Worm (Caenorhabditis elegans) whole organism, late embryonic: Measurements from ENCODE around the gene srsx-22.

Source experiments
- C08G9.2 ChIP-seq: sonication (generic microtip); optimal IDR thresholded peaks from 2 replicates; lab custom pipeline; 2016; ENCODE audit warnings: mild to moderate bottlenecking, missing genetic modification characterization, moderate library complexity, missing compliant biosample characterization
- F13H6.1 ChIP-seq: sonication (generic microtip); optimal IDR thresholded peaks from 2 replicates; lab custom pipeline; 2016; ENCODE audit warnings: missing genetic modification characterization, missing compliant biosample characterization
- Y22D7AL.16 ChIP-seq: sonication (generic microtip); optimal IDR thresholded peaks from 2 replicates; lab custom pipeline; 2016; ENCODE audit warnings: missing genetic modification characterization, missing compliant biosample characterization
- ahr-1 ChIP-seq: sonication (generic microtip); optimal IDR thresholded peaks from 2 replicates; lab custom pipeline; 2016; ENCODE audit warnings: missing genetic modification characterization, missing compliant biosample characterization
- ceh-19 ChIP-seq: fragments of 200-800 bp; sonication (Bioruptor generic); optimal IDR thresholded peaks from 2 replicates; lab custom pipeline; 2018; ENCODE audit warnings: mild to moderate bottlenecking, missing genetic modification characterization, missing compliant biosample characterization
- ceh-2 ChIP-seq: sonication (generic microtip); optimal IDR thresholded peaks from 2 replicates; lab custom pipeline; 2016; ENCODE audit warnings: missing genotype, missing genetic modification characterization, missing compliant biosample characterization
- ceh-31 ChIP-seq: sonication (generic microtip); optimal IDR thresholded peaks from 2 replicates; lab custom pipeline; 2016; ENCODE audit warnings: missing genetic modification characterization, missing compliant biosample characterization
- ceh-48 ChIP-seq: sonication (generic microtip); optimal IDR thresholded peaks from 2 replicates; lab custom pipeline; 2016; ENCODE audit warnings: missing genetic modification characterization, inconsistent platforms, missing compliant biosample characterization
- ceh-9 ChIP-seq: sonication (generic microtip); optimal IDR thresholded peaks from 2 replicates; lab custom pipeline; 2016; ENCODE audit warnings: mild to moderate bottlenecking, missing genetic modification characterization, inconsistent platforms, missing compliant biosample characterization
- che-1 ChIP-seq: sonication (generic microtip); optimal IDR thresholded peaks from 2 replicates; lab custom pipeline; 2016; ENCODE audit warnings: mild to moderate bottlenecking, missing genetic modification characterization, missing compliant biosample characterization
- dve-1 ChIP-seq: sonication (generic microtip); optimal IDR thresholded peaks from 2 replicates; lab custom pipeline; 2017; ENCODE audit warnings: antibody characterized with exemption, mild to moderate bottlenecking, missing genetic modification characterization, missing compliant biosample characterization
- elt-4 ChIP-seq: sonication (generic microtip); optimal IDR thresholded peaks from 2 replicates; lab custom pipeline; 2016; ENCODE audit warnings: missing genetic modification characterization, missing compliant biosample characterization
- gmeb-2 ChIP-seq: sonication (generic microtip); optimal IDR thresholded peaks from 2 replicates; lab custom pipeline; 2016; ENCODE audit warnings: missing genetic modification characterization, inconsistent platforms, missing compliant biosample characterization
- hlh-13 ChIP-seq: fragments of 200-800 bp; sonication (Bioruptor generic); optimal IDR thresholded peaks from 2 replicates; lab custom pipeline; 2018; ENCODE audit warnings: mild to moderate bottlenecking, missing genetic modification characterization, missing compliant biosample characterization
- hlh-30 ChIP-seq: sonication (generic microtip); optimal IDR thresholded peaks from 2 replicates; lab custom pipeline; 2017; ENCODE audit warnings: antibody characterized with exemption, missing genetic modification characterization, missing compliant biosample characterization; ENCODE audit not compliant: insufficient read depth
- hlh-6 ChIP-seq: sonication (generic microtip); optimal IDR thresholded peaks from 2 replicates; lab custom pipeline; 2016; ENCODE audit warnings: missing genotype, missing genetic modification characterization, missing compliant biosample characterization
- hlh-8 ChIP-seq: sonication (generic microtip); optimal IDR thresholded peaks from 2 replicates; lab custom pipeline; 2016; ENCODE audit warnings: missing genotype, missing genetic modification characterization, missing compliant biosample characterization
- lin-11 ChIP-seq: fragments of 200-800 bp; sonication (Bioruptor generic); optimal IDR thresholded peaks from 2 replicates; lab custom pipeline; 2018; ENCODE audit warnings: mild to moderate bottlenecking, missing genetic modification characterization, missing compliant biosample characterization
- mec-3 ChIP-seq: sonication (generic microtip); optimal IDR thresholded peaks from 2 replicates; lab custom pipeline; 2016; ENCODE audit warnings: borderline replicate concordance, missing genetic modification characterization, missing compliant biosample characterization
- nfya-1 ChIP-seq: sonication (generic microtip); optimal IDR thresholded peaks from 2 replicates; lab custom pipeline; 2017; ENCODE audit warnings: missing genetic modification characterization, mild to moderate bottlenecking, missing compliant biosample characterization, antibody characterized with exemption, moderate library complexity
- nhr-11 ChIP-seq: fragments of 150-350 bp; optimal IDR thresholded peaks from 2 replicates; lab custom pipeline; 2014; ENCODE audit warnings: missing biosample characterization, missing genetic modification characterization
- nhr-232 ChIP-seq: sonication (generic microtip); optimal IDR thresholded peaks from 2 replicates; lab custom pipeline; 2016; ENCODE audit warnings: missing genetic modification characterization, missing compliant biosample characterization
- odd-2 ChIP-seq: sonication (generic microtip); optimal IDR thresholded peaks from 2 replicates; lab custom pipeline; 2017; ENCODE audit warnings: antibody characterized with exemption, mild to moderate bottlenecking, missing genetic modification characterization, missing compliant biosample characterization
- pax-1 ChIP-seq: fragments of 150-350 bp; optimal IDR thresholded peaks from 2 replicates; lab custom pipeline; 2014; ENCODE audit warnings: missing biosample characterization, missing genetic modification characterization
- pros-1 ChIP-seq: fragments of 150-350 bp; optimal IDR thresholded peaks from 2 replicates; lab custom pipeline; 2014; ENCODE audit warnings: missing biosample characterization, missing genetic modification reagents, missing genetic modification characterization
- rnt-1 ChIP-seq: sonication (generic microtip); optimal IDR thresholded peaks from 2 replicates; lab custom pipeline; 2016; ENCODE audit warnings: missing genetic modification characterization, missing compliant biosample characterization
- sox-2 ChIP-seq: fragments of 200-800 bp; sonication (Bioruptor generic); IDR thresholded peaks from 2 replicates; pipeline ENCODE4 v1.3.6; 2022; ENCODE audit warnings: missing genetic modification reagents, missing genetic modification characterization, missing compliant biosample characterization
- sox-4 ChIP-seq: sonication (generic microtip); optimal IDR thresholded peaks from 2 replicates; lab custom pipeline; 2017; ENCODE audit warnings: mild to moderate bottlenecking, missing genetic modification characterization, inconsistent platforms, missing compliant biosample characterization
- syd-9 ChIP-seq: sonication (generic microtip); optimal IDR thresholded peaks from 2 replicates; lab custom pipeline; 2016; ENCODE audit warnings: mild to moderate bottlenecking, missing genetic modification characterization, moderate library complexity, missing compliant biosample characterization
- tbx-2 ChIP-seq: sonication (generic microtip); optimal IDR thresholded peaks from 2 replicates; lab custom pipeline; 2016; ENCODE audit warnings: missing genetic modification characterization, missing compliant biosample characterization
- tbx-7 ChIP-seq: sonication (generic microtip); optimal IDR thresholded peaks from 2 replicates; lab custom pipeline; 2016; ENCODE audit warnings: missing genotype, missing genetic modification characterization, missing compliant biosample characterization
- ttx-3 ChIP-seq: sonication (generic microtip); optimal IDR thresholded peaks from 2 replicates; lab custom pipeline; 2016; ENCODE audit warnings: missing genetic modification reagents, missing genetic modification characterization, missing compliant biosample characterization
- unc-3 ChIP-seq, 2 experiments: fragments of 200-800 bp in 1 of 2; sonication (Bioruptor generic) in 1 of 2; sonication (generic microtip) in 1 of 2; conservative IDR thresholded peaks in 1 of 2; optimal IDR thresholded peaks in 1 of 2; 2 replicates each; pipeline versions ENCODE4 v1.3.6 to Lab custom; 2016 to 2022; ENCODE audit warnings: missing compliant biosample characterization in 2 of 2, missing genetic modification characterization in 2 of 2, missing genetic modification reagents in 1 of 2
- unc-42 ChIP-seq: sonication (generic microtip); optimal IDR thresholded peaks from 2 replicates; lab custom pipeline; 2016; ENCODE audit warnings: missing genotype, missing genetic modification characterization, missing compliant biosample characterization
- unc-55 ChIP-seq: sonication (generic microtip); optimal IDR thresholded peaks from 2 replicates; lab custom pipeline; 2017; ENCODE audit warnings: missing biosample characterization, missing genetic modification reagents, missing genetic modification characterization
- unc-86 ChIP-seq: sonication (generic microtip); optimal IDR thresholded peaks from 2 replicates; lab custom pipeline; 2016; ENCODE audit warnings: missing genetic modification characterization, missing compliant biosample characterization
- ztf-16 ChIP-seq: sonication (generic microtip); optimal IDR thresholded peaks from 2 replicates; lab custom pipeline; 2017; ENCODE audit warnings: missing genetic modification characterization, missing compliant biosample characterization

Gene srsx-22

ce11 chrV:8385879-8386530 is 34.5 kb downstream of the srsx-22 start, which contains the start of gene hsp-17:
Gene hsp-17 (minus strand): TSS chrV:8385929.
- TF ChIP-seq F13H6.1 (tag; lab: Kevin White, UChicago) (no peak), unc-42 (tag; lab: Kevin White, UChicago) (no peak), ceh-31 (tag; lab: Kevin White, UChicago) (no peak), hlh-8 (tag; lab: Kevin White, UChicago) (no peak), ztf-16 (tag; lab: Kevin White, UChicago) (no peak), unc-3 (GFP tag; conservative IDR thresholded peaks at IDR 0.05; lab: Robert Waterston, UW) (no peak), unc-3 (tag; optimal IDR thresholded peaks at IDR 0.05; lab: Kevin White, UChicago) (no peak), pax-1 (tag; lab: Kevin White, UChicago) (no peak), sox-2 (GFP tag; lab: Robert Waterston, UW) (no peak), ahr-1 (tag; lab: Kevin White, UChicago) (no peak), tbx-2 (tag; lab: Kevin White, UChicago) (no peak), ceh-2 (no peak), mec-3 (tag; lab: Kevin White, UChicago) (no peak), hlh-6 (tag; lab: Kevin White, UChicago) (no peak)

- no peak for TF ChIP-seq rnt-1 (tag; lab: Kevin White, UChicago)
- no peak for TF ChIP-seq nhr-232 (tag; lab: Kevin White, UChicago)
- TF ChIP-seq odd-2 (tag; lab: Kevin White, UChicago): no peak
- TF ChIP-seq ceh-9 (tag; lab: Kevin White, UChicago): no peak
- TF ChIP-seq Y22D7AL.16 (tag; lab: Kevin White, UChicago): no peak
- no peak for TF ChIP-seq pax-1 (tag; lab: Kevin White, UChicago)
- TF ChIP-seq pros-1 (tag; lab: Kevin White, UChicago): no peak
- no peak for TF ChIP-seq ceh-2
- no peak for TF ChIP-seq unc-86 (tag; lab: Kevin White, UChicago)
- TF ChIP-seq C08G9.2 (tag; lab: Kevin White, UChicago): no peak
- TF ChIP-seq sox-2 (GFP tag; lab: Robert Waterston, UW): no peak
- TF ChIP-seq dve-1: no peak
- TF ChIP-seq ceh-48 (tag; lab: Kevin White, UChicago): no peak
- TF ChIP-seq tbx-2 (tag; lab: Kevin White, UChicago): no peak
- no peak for TF ChIP-seq ceh-19 (GFP tag; lab: Kevin White, UChicago)
- no peak for TF ChIP-seq che-1 (tag; lab: Kevin White, UChicago)
Measured at ce11 chrV:8387056-8387455, 35.6 kb downstream of the srsx-22 start, which contains the start of gene gcy-7. Gene gcy-7 (plus strand): TSS chrV:8387356.

- TF ChIP-seq odd-2 (tag; lab: Kevin White, UChicago): no peak
- TF ChIP-seq ceh-9 (tag; lab: Kevin White, UChicago): no peak
- TF ChIP-seq hlh-13 (GFP tag; lab: Kevin White, UChicago): no peak
- TF ChIP-seq tbx-7: no peak
- TF ChIP-seq unc-3 (GFP tag; conservative IDR thresholded peaks at IDR 0.05; lab: Robert Waterston, UW): no peak
- TF ChIP-seq unc-3 (tag; optimal IDR thresholded peaks at IDR 0.05; lab: Kevin White, UChicago): no peak
- TF ChIP-seq ttx-3 (tag; lab: Kevin White, UChicago): no peak
- TF ChIP-seq syd-9 (tag; lab: Kevin White, UChicago): no peak
- TF ChIP-seq ztf-16 (tag; lab: Kevin White, UChicago): no peak
- no peak for TF ChIP-seq elt-4 (tag; lab: Kevin White, UChicago)
Measured at ce11 chrV:8389307-8389706, 37.8 kb downstream of the srsx-22 start.

- TF ChIP-seq pros-1 (tag; lab: Kevin White, UChicago): no peak
- TF ChIP-seq dve-1: no peak
- no peak for TF ChIP-seq mec-3 (tag; lab: Kevin White, UChicago)
- no peak for TF ChIP-seq lin-11
- no peak for TF ChIP-seq unc-55 (GFP tag; lab: Kevin White, UChicago)
- TF ChIP-seq hlh-30 (tag; lab: Kevin White, UChicago): no peak
- no peak for TF ChIP-seq elt-4 (tag; lab: Kevin White, UChicago)
- TF ChIP-seq ceh-19 (GFP tag; lab: Kevin White, UChicago): no peak
- TF ChIP-seq sox-4 (tag; lab: Kevin White, UChicago): no peak
- TF ChIP-seq nfya-1 (tag; lab: Kevin White, UChicago): no peak
- no peak for TF ChIP-seq nhr-11 (tag; lab: Kevin White, UChicago)
- no peak for TF ChIP-seq gmeb-2 (tag; lab: Kevin White, UChicago)
- TF ChIP-seq syd-9 (tag; lab: Kevin White, UChicago): no peak
- no peak for TF ChIP-seq ceh-2
Measured at ce11 chrV:8394357-8394850, 42.9 kb downstream of the srsx-22 start, which contains the start of the genes pho-6 and F52E1.3. Gene pho-6 (minus strand): TSS chrV:8394457. Gene F52E1.3 (plus strand): TSS chrV:8394800.
